Worm (Caenorhabditis elegans): ENCODE results near the gene C05E11.3.

C05E11.3 gene

DNA sequence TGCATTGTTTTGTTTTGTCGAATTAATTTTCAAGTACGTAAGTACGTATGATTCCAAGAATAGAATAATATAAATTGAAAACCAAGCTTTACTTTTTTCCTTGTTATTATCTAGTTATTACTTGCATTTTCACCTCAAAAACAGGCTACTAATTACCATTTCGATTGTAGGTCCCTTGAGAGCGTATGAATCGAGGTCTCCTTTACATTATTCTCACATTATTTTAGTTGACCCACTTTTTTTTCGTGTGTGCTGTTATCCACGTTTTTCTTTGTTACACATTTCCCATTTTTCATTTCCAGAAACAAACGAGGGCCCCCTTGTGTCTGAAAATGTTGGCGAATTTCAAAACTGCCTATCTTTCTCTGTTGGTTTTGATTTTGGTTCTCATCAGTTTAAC is 16.2 kb upstream of the C05E11.3 start, which contains the start of gene C05E11.6:
TSS of gene C05E11.6 (plus strand) at position 301 of the 400 bp plus-strand sequence.
- TF ChIP-seq snpc-4 (tag; optimal IDR thresholded peaks at IDR 0.05) (no peak), elt-1 (tag; optimal IDR thresholded peaks at IDR 0.05) (no peak), unc-55 (GFP tag; optimal IDR thresholded peaks at IDR 0.05) (no peak), C34F6.9 (tag; optimal IDR thresholded peaks at IDR 0.05) (no peak), unc-62 (GFP tag; optimal IDR thresholded peaks at IDR 0.05) (no peak), nhr-6 (tag; optimal IDR thresholded peaks at IDR 0.05) (no peak), ceh-82 (tag; optimal IDR thresholded peaks at IDR 0.05) (no peak), nhr-23 (tag; optimal IDR thresholded peaks at IDR 0.05) (no peak), egl-27 (tag; optimal IDR thresholded peaks at IDR 0.05) (no peak), nhr-10 (tag; optimal IDR thresholded peaks at IDR 0.05) (no peak), nhr-25 (tag; optimal IDR thresholded peaks at IDR 0.05) (no peak), nhr-12 (tag; optimal IDR thresholded peaks at IDR 0.05) (no peak), sma-9 (GFP tag; optimal IDR thresholded peaks at IDR 0.05) (no peak), sma-9 (tag; optimal IDR thresholded peaks at IDR 0.05) (no peak)

DNA sequence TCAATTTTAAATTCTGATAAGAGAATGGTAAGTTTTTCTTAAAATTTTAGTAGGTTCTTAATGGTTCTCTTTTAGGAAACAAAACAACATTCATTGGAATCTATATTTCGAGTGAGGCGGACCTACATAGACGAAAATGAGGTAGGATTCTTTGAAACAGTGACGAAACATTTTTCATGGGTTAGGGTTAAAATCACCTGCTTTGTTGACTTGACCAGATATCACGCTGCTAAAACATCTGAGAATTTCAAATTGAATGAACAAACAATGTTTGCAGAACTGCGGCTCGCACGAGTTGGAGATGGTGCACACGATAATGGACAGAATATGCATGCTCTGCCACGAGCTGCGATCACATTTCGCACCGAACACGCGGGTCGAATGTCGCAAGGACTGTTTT is 15.8 kb upstream of the C05E11.3 start:
- TF ChIP-seq fos-1 (tag; optimal IDR thresholded peaks at IDR 0.05) (no peak), nhr-23 (tag; optimal IDR thresholded peaks at IDR 0.05) (no peak), unc-39 (tag; optimal IDR thresholded peaks at IDR 0.05) (no peak), elt-3 (tag; optimal IDR thresholded peaks at IDR 0.05) (no peak), zag-1 (tag; optimal IDR thresholded peaks at IDR 0.05) (no peak), sma-9 (GFP tag; optimal IDR thresholded peaks at IDR 0.05) (no peak), sma-9 (tag; optimal IDR thresholded peaks at IDR 0.05) (no peak), lin-11 (tag; optimal IDR thresholded peaks at IDR 0.05) (no peak), R02D3.7 (tag; optimal IDR thresholded peaks at IDR 0.05) (no peak), alr-1 (tag; optimal IDR thresholded peaks at IDR 0.05) (no peak), ztf-4 (tag; optimal IDR thresholded peaks at IDR 0.05) (no peak), nhr-11 (tag; optimal IDR thresholded peaks at IDR 0.05) (no peak), nhr-12 (tag; optimal IDR thresholded peaks at IDR 0.05) (no peak), nhr-25 (tag; optimal IDR thresholded peaks at IDR 0.05) (no peak), lin-13 (GFP tag; optimal IDR thresholded peaks at IDR 0.05) (no peak), unc-55 (GFP tag; optimal IDR thresholded peaks at IDR 0.05) (no peak), Y55F3AM.14 (GFP tag; optimal IDR thresholded peaks at IDR 0.05) (no peak), lin-39 (tag; optimal IDR thresholded peaks at IDR 0.05) (no peak), ztf-1 (GFP tag; conservative IDR thresholded peaks at IDR 0.05) (no peak), nhr-10 (tag; optimal IDR thresholded peaks at IDR 0.05) (no peak)

DNA sequence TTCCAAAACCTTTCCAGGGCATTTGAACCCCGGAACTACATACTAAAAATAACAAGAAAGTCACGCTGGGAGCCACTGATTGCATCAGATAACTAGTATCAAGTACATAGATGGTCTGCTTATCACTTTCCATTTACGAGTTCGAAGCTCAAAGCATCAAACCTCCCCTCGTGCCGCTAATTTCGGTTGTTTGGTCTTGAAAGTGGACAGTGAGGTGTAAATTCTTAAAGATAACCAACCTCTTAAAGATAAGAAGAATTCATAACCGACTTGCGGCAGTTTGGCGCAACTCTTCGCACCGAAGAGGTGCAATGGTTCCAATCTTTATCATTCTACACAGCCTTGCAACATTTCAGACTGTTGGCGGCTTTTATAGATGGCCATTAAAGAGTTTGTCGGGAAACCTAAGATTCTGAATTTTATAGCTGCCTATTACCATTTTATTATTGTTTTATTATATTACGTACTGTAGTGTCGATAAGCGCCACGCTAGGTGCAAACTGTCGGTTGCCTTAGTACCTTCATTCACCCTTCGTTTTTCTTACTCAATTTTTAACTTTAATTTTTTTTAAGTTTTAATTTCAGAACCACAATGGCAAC is 13.2 kb upstream of the C05E11.3 start, which contains the start of gene amt-4:
TSS of gene amt-4 (plus strand) at position 586 of the 600 bp plus-strand sequence.
- TF ChIP-seq crh-2 (tag; optimal IDR thresholded peaks at IDR 0.05) (peak; percentile 45), fos-1 (tag; optimal IDR thresholded peaks at IDR 0.05) (peak; percentile 80), gmeb-1 (tag; optimal IDR thresholded peaks at IDR 0.05) (peak; percentile 42), unc-55 (GFP tag; optimal IDR thresholded peaks at IDR 0.05) (no peak), mdl-1 (tag; optimal IDR thresholded peaks at IDR 0.05) (peak in 1 of 2 experiments; percentile 56), dmd-4 (tag; optimal IDR thresholded peaks at IDR 0.05) (no peak), sma-9 (GFP tag; optimal IDR thresholded peaks at IDR 0.05) (peak; percentile 82), sma-9 (tag; optimal IDR thresholded peaks at IDR 0.05) (no peak), F13H6.1 (tag; optimal IDR thresholded peaks at IDR 0.05) (peak; percentile 50), nhr-129 (tag; optimal IDR thresholded peaks at IDR 0.05) (peak; percentile 79)

ce11 chrX:4567110-4567509 is 10.9 kb upstream of the C05E11.3 start:
- TF ChIP-seq nhr-129 (tag; optimal IDR thresholded peaks at IDR 0.05), result no peak
- no peak for TF ChIP-seq ceh-16 (tag; optimal IDR thresholded peaks at IDR 0.05)
- TF ChIP-seq sma-9 (GFP tag; optimal IDR thresholded peaks at IDR 0.05), result peak; percentile 23
- no peak for TF ChIP-seq sma-9 (tag; optimal IDR thresholded peaks at IDR 0.05)
- TF ChIP-seq egl-27 (tag; optimal IDR thresholded peaks at IDR 0.05), result no peak
- TF ChIP-seq fos-1 (tag; optimal IDR thresholded peaks at IDR 0.05), result peak; percentile 29
- TF ChIP-seq ama-1 (optimal IDR thresholded peaks at IDR 0.05), result no peak
- no peak for TF ChIP-seq lin-11 (tag; optimal IDR thresholded peaks at IDR 0.05)
- no peak for TF ChIP-seq lsy-2 (tag; optimal IDR thresholded peaks at IDR 0.05)
- TF ChIP-seq R02D3.7 (tag; optimal IDR thresholded peaks at IDR 0.05), result no peak
- no peak for TF ChIP-seq nhr-11 (tag; optimal IDR thresholded peaks at IDR 0.05)
- TF ChIP-seq sem-4 (tag; optimal IDR thresholded peaks at IDR 0.05), result no peak
- no peak for TF ChIP-seq aly-2 (tag; optimal IDR thresholded peaks at IDR 0.05)
